Worm (Caenorhabditis elegans): ENCODE data around the gene Y11D7A.9.

ce11 chrIV:9256017-9256416 lies at the start of gene Y11D7A.9:
- TF ChIP-seq med-1 (GFP tag; optimal IDR thresholded peaks at IDR 0.05; ENCODE audit: insufficient read depth) = no peak
- TF ChIP-seq flt-1 (GFP tag; IDR thresholded peaks at IDR 0.05) = no peak
- no peak for TF ChIP-seq tab-1 (GFP tag; IDR thresholded peaks at IDR 0.05)
- no peak for TF ChIP-seq cog-1 (tag; optimal IDR thresholded peaks at IDR 0.05)
- no peak for TF ChIP-seq ztf-29 (GFP tag; IDR thresholded peaks at IDR 0.05)
